Worm (Caenorhabditis elegans) whole organism, L3 larva: ENCODE results near the gene Y54E2A.8.

Source experiments
- R02D3.7 ChIP-seq: fragments of 150-350 bp; optimal IDR thresholded peaks from 2 replicates; lab custom pipeline; 2014; ENCODE audit warnings: missing biosample characterization, missing genetic modification characterization
- ZK546.5 ChIP-seq: sonication (generic microtip); optimal IDR thresholded peaks from 2 replicates; lab custom pipeline; 2017; ENCODE audit warnings: missing biosample characterization, missing genetic modification characterization
- ama-1 ChIP-seq: fragments of 150-350 bp; optimal IDR thresholded peaks from 2 replicates; lab custom pipeline; 2018
- ceh-16 ChIP-seq: sonication (generic microtip); optimal IDR thresholded peaks from 2 replicates; lab custom pipeline; 2017; ENCODE audit warnings: missing biosample characterization, missing genetic modification characterization
- ceh-28 ChIP-seq: fragments of 150-350 bp; optimal IDR thresholded peaks from 2 replicates; lab custom pipeline; 2014; ENCODE audit warnings: missing biosample characterization, missing genetic modification reagents, missing genetic modification characterization
- ceh-82 ChIP-seq: fragments of 150-350 bp; optimal IDR thresholded peaks from 2 replicates; lab custom pipeline; 2014; ENCODE audit warnings: missing biosample characterization, missing genetic modification characterization
- ceh-9 ChIP-seq: sonication (generic microtip); optimal IDR thresholded peaks from 2 replicates; lab custom pipeline; 2018; ENCODE audit warnings: missing biosample characterization, missing genetic modification characterization
- daf-12 ChIP-seq: fragments of 150-350 bp; optimal IDR thresholded peaks from 2 replicates; lab custom pipeline; 2014; ENCODE audit warnings: missing biosample characterization, missing genetic modification reagents, missing genetic modification characterization
- egl-27 ChIP-seq: sonication (generic microtip); optimal IDR thresholded peaks from 4 replicates; lab custom pipeline; 2017; ENCODE audit warnings: missing biosample characterization, missing genetic modification reagents, missing genetic modification characterization
- egl-5 ChIP-seq: fragments of 150-350 bp; optimal IDR thresholded peaks from 2 replicates; lab custom pipeline; 2017; ENCODE audit warnings: missing biosample characterization, missing genetic modification reagents, missing genetic modification characterization, inconsistent platforms
- elt-1 ChIP-seq: fragments of 150-350 bp; optimal IDR thresholded peaks from 2 replicates; lab custom pipeline; 2014; ENCODE audit warnings: missing biosample characterization, missing genetic modification characterization
- elt-2 ChIP-seq: sonication (generic microtip); optimal IDR thresholded peaks from 2 replicates; lab custom pipeline; 2016; ENCODE audit warnings: missing genetic modification reagents, mild to moderate bottlenecking, missing genetic modification characterization, missing compliant biosample characterization
- elt-3 ChIP-seq, 3 experiments: fragments of 150-350 bp in 1 of 3; sonication (generic microtip) in 2 of 3; optimal IDR thresholded peaks; 2 replicates in 2 of 3; 4 replicates in 1 of 3; lab custom pipeline; 2014 to 2017; ENCODE audit warnings: missing biosample characterization in 3 of 3, missing genetic modification characterization in 3 of 3
- eor-1 ChIP-seq, 2 experiments: fragments of 150-350 bp; optimal IDR thresholded peaks; 2 replicates each; lab custom pipeline; 2014 to 2018; ENCODE audit warnings: missing biosample characterization in 2 of 2, missing genetic modification characterization in 2 of 2
- fkh-2 ChIP-seq: fragments of 150-350 bp; optimal IDR thresholded peaks from 2 replicates; lab custom pipeline; 2014; ENCODE audit warnings: missing biosample characterization, missing genetic modification reagents, missing genetic modification characterization
- fos-1 ChIP-seq: fragments of 150-350 bp; optimal IDR thresholded peaks from 2 replicates; lab custom pipeline; 2014; ENCODE audit warnings: missing biosample characterization, missing genetic modification characterization
- jun-1 ChIP-seq: fragments of 150-350 bp; optimal IDR thresholded peaks from 2 replicates; lab custom pipeline; 2014; ENCODE audit warnings: missing biosample characterization, missing genetic modification reagents, missing genetic modification characterization
- lin-15B ChIP-seq: fragments of 150-350 bp; optimal IDR thresholded peaks from 2 replicates; lab custom pipeline; 2014; ENCODE audit warnings: missing biosample characterization, missing genetic modification characterization
- lin-39 ChIP-seq: fragments of 150-350 bp; optimal IDR thresholded peaks from 2 replicates; lab custom pipeline; 2018; ENCODE audit warnings: missing biosample characterization, missing genetic modification reagents, missing genetic modification characterization
- lsy-12 ChIP-seq: sonication (generic microtip); optimal IDR thresholded peaks from 2 replicates; lab custom pipeline; 2016; ENCODE audit warnings: mild to moderate bottlenecking, missing genetic modification characterization, missing compliant biosample characterization
- mdl-1 ChIP-seq: fragments of 150-350 bp; optimal IDR thresholded peaks from 2 replicates; lab custom pipeline; 2014; ENCODE audit warnings: missing biosample characterization, missing genetic modification characterization
- nhr-11 ChIP-seq: fragments of 150-350 bp; optimal IDR thresholded peaks from 2 replicates; lab custom pipeline; 2014; ENCODE audit warnings: missing biosample characterization, missing genetic modification characterization
- nhr-12 ChIP-seq: fragments of 150-350 bp; optimal IDR thresholded peaks from 2 replicates; lab custom pipeline; 2014; ENCODE audit warnings: missing biosample characterization, missing genetic modification characterization
- nhr-23 ChIP-seq: fragments of 150-350 bp; optimal IDR thresholded peaks from 2 replicates; lab custom pipeline; 2014; ENCODE audit warnings: missing biosample characterization, missing genetic modification reagents, missing genetic modification characterization
- nhr-237 ChIP-seq: fragments of 150-350 bp; optimal IDR thresholded peaks from 2 replicates; lab custom pipeline; 2014; ENCODE audit warnings: missing biosample characterization, missing genetic modification characterization
- nhr-25 ChIP-seq: sonication (generic microtip); optimal IDR thresholded peaks from 2 replicates; lab custom pipeline; 2017; ENCODE audit warnings: missing biosample characterization, missing genetic modification characterization
- nhr-28 ChIP-seq: fragments of 150-350 bp; optimal IDR thresholded peaks from 2 replicates; lab custom pipeline; 2014; ENCODE audit warnings: missing biosample characterization, missing genetic modification characterization
- nhr-43 ChIP-seq: sonication (generic microtip); optimal IDR thresholded peaks from 2 replicates; lab custom pipeline; 2016; ENCODE audit warnings: mild to moderate bottlenecking, missing genetic modification characterization, missing compliant biosample characterization; ENCODE audit not compliant: poor library complexity, severe bottlenecking
- nhr-67 ChIP-seq: fragments of 150-350 bp; optimal IDR thresholded peaks from 2 replicates; lab custom pipeline; 2014; ENCODE audit warnings: missing biosample characterization, missing genetic modification characterization
- nhr-76 ChIP-seq: fragments of 150-350 bp; sonication (generic microtip); optimal IDR thresholded peaks from 5 replicates; lab custom pipeline; 2014; ENCODE audit warnings: missing biosample characterization, missing genetic modification characterization
- pha-4 ChIP-seq: fragments of 150-350 bp; optimal IDR thresholded peaks from 2 replicates; lab custom pipeline; 2014; ENCODE audit warnings: missing biosample characterization, missing genetic modification reagents, missing genetic modification characterization
- pqm-1 ChIP-seq: fragments of 150-350 bp; optimal IDR thresholded peaks from 2 replicates; lab custom pipeline; 2017; ENCODE audit warnings: missing biosample characterization, missing genetic modification characterization, inconsistent platforms
- sea-2 ChIP-seq: fragments of 150-350 bp; sonication (generic microtip); optimal IDR thresholded peaks from 4 replicates; lab custom pipeline; 2014; ENCODE audit warnings: missing biosample characterization, missing genetic modification reagents, missing genetic modification characterization
- skn-1 ChIP-seq: fragments of 150-350 bp; optimal IDR thresholded peaks from 2 replicates; lab custom pipeline; 2014; ENCODE audit warnings: missing biosample characterization, missing genetic modification characterization
- snpc-4 ChIP-seq: fragments of 150-350 bp; optimal IDR thresholded peaks from 2 replicates; lab custom pipeline; 2014; ENCODE audit warnings: missing biosample characterization, missing genetic modification characterization
- unc-39 ChIP-seq: sonication (generic microtip); optimal IDR thresholded peaks from 4 replicates; lab custom pipeline; 2017; ENCODE audit warnings: missing biosample characterization, missing genetic modification characterization
- unc-62 ChIP-seq: fragments of 150-350 bp; sonication (generic microtip); optimal IDR thresholded peaks from 4 replicates; lab custom pipeline; 2014; ENCODE audit warnings: missing biosample characterization, missing genetic modification reagents, missing genetic modification characterization
- ztf-11 ChIP-seq: fragments of 150-350 bp; optimal IDR thresholded peaks from 2 replicates; lab custom pipeline; 2014; ENCODE audit warnings: missing biosample characterization, missing genetic modification characterization
- ztf-4 ChIP-seq: fragments of 150-350 bp; optimal IDR thresholded peaks from 2 replicates; lab custom pipeline; 2014; ENCODE audit warnings: missing biosample characterization, missing genetic modification characterization

Y54E2A.8 gene

DNA sequence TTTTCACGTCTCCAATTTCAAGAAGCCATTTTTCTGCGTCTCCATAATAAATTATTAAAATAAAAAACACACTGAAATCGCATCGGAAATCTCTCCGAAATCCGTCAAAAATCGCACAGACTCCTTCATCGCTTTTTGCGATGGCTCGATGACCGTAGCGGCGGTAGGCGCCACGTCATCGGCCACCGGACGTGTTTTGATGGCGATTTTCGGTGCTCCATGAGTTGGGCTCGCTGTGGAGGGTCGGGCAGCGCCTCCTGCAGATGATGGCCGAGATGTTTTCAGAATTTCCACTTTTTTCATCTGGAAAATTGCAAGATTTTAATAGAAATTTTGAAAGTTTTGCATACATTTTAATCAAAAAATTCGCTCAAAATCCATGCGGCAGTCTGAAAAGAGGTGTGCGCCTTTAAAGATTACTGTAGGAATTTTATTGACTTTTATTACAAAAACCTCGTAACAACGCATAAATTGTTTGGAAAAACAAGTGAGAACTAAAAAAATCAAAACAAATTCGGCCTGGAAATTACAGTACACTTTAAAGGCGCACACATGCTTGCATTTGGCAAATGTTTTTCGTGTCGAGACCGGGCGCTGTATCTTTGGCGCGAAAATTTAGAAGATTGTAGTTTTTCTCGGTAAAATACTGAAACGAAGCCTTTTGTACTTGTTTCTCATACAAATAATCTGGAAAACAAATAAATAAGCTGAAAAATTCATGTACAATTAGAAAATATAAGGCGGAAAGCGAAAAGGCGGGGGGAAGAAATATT is 25.8 kb upstream of the Y54E2A.8 start, which contains the start of gene smg-9:
smg-9 (minus strand) TSS at position 663 of the 773 bp plus-strand sequence.
- TF ChIP-seq sea-2 (GFP tag; lab: Kevin White, UChicago) (no peak), nhr-237 (no peak), nhr-76 (tag; lab: Kevin White, UChicago) (no peak), lsy-12 (tag; lab: Kevin White, UChicago) (no peak), unc-62 (GFP tag; lab: Kevin White, UChicago) (no peak), ceh-28 (tag; lab: Kevin White, UChicago) (no peak), pha-4 (tag; lab: Kevin White, UChicago) (no peak), ama-1 (no peak), pqm-1 (tag; lab: Kevin White, UChicago) (no peak), eor-1 (tag; optimal IDR thresholded peaks at IDR 0.05; lab: Kevin White, UChicago) (no peak), nhr-23 (tag; lab: Kevin White, UChicago) (no peak), daf-12 (tag; lab: Kevin White, UChicago) (no peak), ceh-16 (no peak), nhr-11 (tag; lab: Kevin White, UChicago) (no peak), fkh-2 (tag; lab: Kevin White, UChicago) (no peak), elt-3 (tag; optimal IDR thresholded peaks at IDR 0.05; lab: Kevin White, UChicago) (no peak), skn-1 (tag; lab: Kevin White, UChicago) (no peak), egl-27 (no peak), nhr-12 (no peak)

DNA sequence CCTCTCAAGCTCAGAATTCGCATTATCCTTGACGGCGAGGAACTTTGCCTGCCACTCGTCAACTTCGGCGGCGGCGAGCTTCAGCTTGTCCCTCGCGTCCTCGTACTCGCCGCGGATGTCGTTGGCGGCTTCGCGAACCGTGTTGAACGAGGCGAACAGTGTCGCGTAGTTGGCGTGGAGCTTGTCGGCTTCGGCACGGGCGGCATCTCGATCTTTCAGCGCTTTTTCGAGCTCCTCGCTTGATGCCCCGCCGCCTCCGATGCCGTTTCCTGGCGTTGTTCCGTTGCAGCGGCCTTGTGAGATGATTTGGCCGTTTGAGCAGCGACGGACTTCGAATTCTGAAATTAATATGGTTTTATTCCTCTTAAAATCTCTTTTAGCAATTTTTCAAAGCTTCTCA is 24.9 kb upstream of the Y54E2A.8 start:
- no peak for TF ChIP-seq ceh-28 (tag; lab: Kevin White, UChicago)
- TF ChIP-seq ZK546.5 (tag; lab: Kevin White, UChicago): no peak
- TF ChIP-seq nhr-25 (tag; lab: Kevin White, UChicago): no peak
- TF ChIP-seq ztf-11 (tag; lab: Kevin White, UChicago): no peak
- TF ChIP-seq ceh-82: no peak
- TF ChIP-seq lin-15B (tag; lab: Kevin White, UChicago): no peak
- no peak for TF ChIP-seq egl-27

ce11 chrII:14753858-14754750 is 24.0 kb upstream of the Y54E2A.8 start, which contains the start of the genes tac-1 and Y54E2A.4:
tac-1 (minus strand) TSS chrII:14753877.
Y54E2A.4 (plus strand) TSS chrII:14754622.
- TF ChIP-seq lin-15B (tag; lab: Kevin White, UChicago) (peak; percentile 12), pha-4 (tag; lab: Kevin White, UChicago) (peak; percentile 36), ceh-28 (tag; lab: Kevin White, UChicago) (no peak)

DNA sequence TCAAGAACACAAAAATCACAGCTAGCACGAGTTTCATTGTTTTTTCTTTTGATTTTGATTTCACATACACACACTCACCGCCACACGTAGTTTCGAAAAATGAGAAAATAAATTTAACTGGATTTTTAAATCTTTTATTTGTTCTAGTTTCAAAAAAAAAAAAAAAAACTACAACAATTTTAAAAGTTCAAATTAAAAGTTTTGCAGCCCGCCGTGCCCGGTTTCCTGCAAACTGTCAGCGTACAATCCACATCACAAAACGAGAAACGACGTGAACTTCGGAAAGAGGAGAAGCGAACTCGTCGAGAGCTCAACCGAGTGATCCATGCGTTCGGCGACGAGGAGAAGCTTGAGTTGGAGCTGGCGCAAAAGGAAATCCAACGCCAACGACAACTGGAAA is 20.4 kb upstream of the Y54E2A.8 start, which contains the start of gene Y54E2A.5:
Y54E2A.5 (minus strand) TSS at position 101 of the 400 bp plus-strand sequence.
- TF ChIP-seq nhr-25 (tag; lab: Kevin White, UChicago) (no peak), nhr-237 (no peak), lin-39 (tag; lab: Kevin White, UChicago) (no peak), daf-12 (tag; lab: Kevin White, UChicago) (no peak), nhr-28 (tag; lab: Kevin White, UChicago) (no peak), unc-39 (tag; lab: Kevin White, UChicago) (no peak), snpc-4 (tag; lab: Kevin White, UChicago) (no peak)

ce11 chrII:14768804-14769203 is 9.3 kb upstream of the Y54E2A.8 start:
- no peak for TF ChIP-seq R02D3.7 (tag; lab: Kevin White, UChicago)
- peak; percentile 78 for TF ChIP-seq ceh-28 (tag; lab: Kevin White, UChicago)

ce11 chrII:14771096-14771495 is 7.0 kb upstream of the Y54E2A.8 start:
- TF ChIP-seq pqm-1 (tag; lab: Kevin White, UChicago): no peak
- no peak for TF ChIP-seq nhr-23 (tag; lab: Kevin White, UChicago)
- no peak for TF ChIP-seq ceh-9 (tag; lab: Kevin White, UChicago)
- no peak for TF ChIP-seq skn-1 (tag; lab: Kevin White, UChicago)
- TF ChIP-seq nhr-11 (tag; lab: Kevin White, UChicago): no peak
- no peak for TF ChIP-seq elt-1 (tag; lab: Kevin White, UChicago)
- no peak for TF ChIP-seq nhr-237
- TF ChIP-seq egl-5 (tag; lab: Kevin White, UChicago): no peak
- TF ChIP-seq elt-2 (tag; lab: Kevin White, UChicago): no peak
- no peak for TF ChIP-seq fkh-2 (tag; lab: Kevin White, UChicago)
- no peak for TF ChIP-seq fos-1 (tag; lab: Kevin White, UChicago)
- TF ChIP-seq jun-1 (tag; lab: Kevin White, UChicago): no peak
- TF ChIP-seq ztf-4 (tag; lab: Kevin White, UChicago): no peak
- TF ChIP-seq nhr-28 (tag; lab: Kevin White, UChicago): no peak
- no peak for TF ChIP-seq mdl-1
- TF ChIP-seq egl-27: no peak
- TF ChIP-seq nhr-67: no peak
- no peak for TF ChIP-seq nhr-43 (tag; lab: Kevin White, UChicago)
